Fruit fly (Drosophila melanogaster) whole organism, wandering third instar larva: ENCODE data around the gene NK7.1.

Experiments
- CG32264 ChIP-seq: fragments of 200-800 bp; sonication (Bioruptor generic); optimal IDR thresholded peaks from 2 replicates; lab custom pipeline; 2016; ENCODE audit warnings: missing biosample characterization, missing genetic modification characterization
- pan ChIP-seq: fragments of >200 bp; optimal IDR thresholded peaks from 2 replicates; lab custom pipeline; 2017
- psq ChIP-seq: fragments of 200-800 bp; sonication (Bioruptor generic); optimal IDR thresholded peaks from 3 replicates; lab custom pipeline; 2017; ENCODE audit warnings: missing biosample characterization, mild to moderate bottlenecking, missing genetic modification characterization, moderate library complexity

dm6 chr3R:14331474-14331873, 41.3 kb downstream of the NK7.1 start:
- TF ChIP-seq psq (GFP tag; lab: Kevin White, UChicago) (no peak), CG32264 (GFP tag; lab: Kevin White, UChicago) (no peak), pan (no peak)
